Fruit fly (Drosophila melanogaster) whole organism, embryonic: Measurements from ENCODE around the gene TfIIA-S.

Experiments
- Adf1 ChIP-seq: fragments of 200-800 bp; sonication (Bioruptor generic); IDR thresholded peaks from 2 replicates; pipeline ENCODE4 v1.3.6; 2022; ENCODE audit warnings: missing biosample characterization, missing genetic modification characterization
- Atf6 ChIP-seq: fragments of 200-800 bp; sonication (Bioruptor generic); IDR thresholded peaks from 2 replicates; pipeline ENCODE4 v1.3.6; 2022; ENCODE audit warnings: missing biosample characterization, missing genetic modification characterization
- Bdp1 ChIP-seq: fragments of 200-800 bp; sonication (Bioruptor generic); optimal IDR thresholded peaks from 3 replicates; lab custom pipeline; 2016; ENCODE audit warnings: missing biosample characterization, missing genetic modification characterization
- C15 ChIP-seq: fragments of 200-800 bp; sonication (Bioruptor generic); IDR thresholded peaks from 3 replicates; pipeline ENCODE4 v1.3.6; 2022; ENCODE audit warnings: missing biosample characterization, missing genetic modification characterization
- CG10366 ChIP-seq: fragments of 200-800 bp; sonication (Bioruptor generic); IDR thresholded peaks from 2 replicates; pipeline ENCODE4 v1.3.6; 2022; ENCODE audit warnings: missing biosample characterization, missing genetic modification characterization
- CG10654 ChIP-seq: fragments of 200-800 bp; sonication (Bioruptor generic); optimal IDR thresholded peaks from 2 replicates; lab custom pipeline; 2016; ENCODE audit warnings: missing biosample characterization, missing genetic modification characterization
- CG12236 ChIP-seq: fragments of 200-800 bp; sonication (Bioruptor generic); optimal IDR thresholded peaks from 2 replicates; lab custom pipeline; 2016; ENCODE audit warnings: missing biosample characterization, missing genetic modification characterization
- CG13296 ChIP-seq: fragments of 200-800 bp; sonication (Bioruptor generic); optimal IDR thresholded peaks from 3 replicates; lab custom pipeline; 2018; ENCODE audit warnings: missing biosample characterization, mild to moderate bottlenecking, missing genetic modification characterization
- CG13624 ChIP-seq: fragments of 200-800 bp; sonication (Bioruptor generic); optimal IDR thresholded peaks from 2 replicates; lab custom pipeline; 2016; ENCODE audit warnings: missing biosample characterization, missing genetic modification characterization
- CG16779 ChIP-seq: fragments of 200-800 bp; sonication (Bioruptor generic); IDR thresholded peaks from 2 replicates; pipeline ENCODE4 v1.3.6; 2022; ENCODE audit warnings: missing biosample characterization, missing genetic modification characterization
- CG16813 ChIP-seq: fragments of 200-800 bp; sonication (Bioruptor generic); IDR thresholded peaks from 3 replicates; pipeline ENCODE4 v1.3.6; 2022; ENCODE audit warnings: missing biosample characterization, missing genetic modification characterization; ENCODE audit not compliant: partially characterized antibody
- CG17186 ChIP-seq: fragments of 200-800 bp; sonication (Bioruptor generic); optimal IDR thresholded peaks from 3 replicates; lab custom pipeline; 2017; ENCODE audit warnings: missing biosample characterization, missing genetic modification reagents, missing genetic modification characterization
- CG18011 ChIP-seq: fragments of 200-800 bp; sonication (Bioruptor generic); optimal IDR thresholded peaks from 2 replicates; lab custom pipeline; 2017; ENCODE audit warnings: missing biosample characterization, missing genetic modification characterization, mild to moderate bottlenecking, moderate library complexity, missing genotype
- CG2678 ChIP-seq: fragments of 200-800 bp; sonication (Bioruptor generic); optimal IDR thresholded peaks from 3 replicates; lab custom pipeline; 2019; ENCODE audit warnings: missing biosample characterization, mild to moderate bottlenecking, missing genetic modification characterization, moderate library complexity
- CG32532 ChIP-seq: fragments of 200-800 bp; sonication (Bioruptor generic); IDR thresholded peaks from 2 replicates; pipeline ENCODE4 v1.3.6; 2022; ENCODE audit warnings: missing biosample characterization, missing genetic modification characterization
- CG34376 ChIP-seq: fragments of 200-800 bp; sonication (Bioruptor generic); optimal IDR thresholded peaks from 2 replicates; lab custom pipeline; 2018; ENCODE audit warnings: missing biosample characterization, mild to moderate bottlenecking, missing genetic modification characterization
- CG42726 ChIP-seq: fragments of 200-800 bp; sonication (Bioruptor generic); IDR thresholded peaks from 2 replicates; pipeline ENCODE4 v1.3.6; 2022; ENCODE audit warnings: missing biosample characterization, missing genetic modification characterization; ENCODE audit not compliant: partially characterized antibody
- CG43689 ChIP-seq: fragments of 200-800 bp; sonication (Bioruptor generic); IDR thresholded peaks from 2 replicates; pipeline ENCODE4 v1.3.6; 2022; ENCODE audit warnings: missing biosample characterization, missing genetic modification characterization
- CG4854 ChIP-seq: fragments of 200-800 bp; sonication (Bioruptor generic); optimal IDR thresholded peaks from 2 replicates; lab custom pipeline; 2016; ENCODE audit warnings: missing biosample characterization, missing genetic modification characterization, inconsistent platforms
- CG6175 ChIP-seq: fragments of 200-800 bp; sonication (Bioruptor generic); IDR thresholded peaks from 3 replicates; pipeline ENCODE4 v1.3.6; 2022; ENCODE audit warnings: missing biosample characterization, missing genetic modification characterization
- CG6272 ChIP-seq: fragments of 200-800 bp; sonication (Bioruptor generic); IDR thresholded peaks from 2 replicates; pipeline ENCODE4 v1.3.6; 2022; ENCODE audit warnings: missing biosample characterization, missing genetic modification characterization
- CG7271 ChIP-seq: fragments of 200-800 bp; sonication (Bioruptor generic); optimal IDR thresholded peaks from 2 replicates; lab custom pipeline; 2018; ENCODE audit warnings: missing biosample characterization, mild to moderate bottlenecking, missing genetic modification characterization, moderate library complexity
- CG9215 ChIP-seq: fragments of 200-800 bp; sonication (Bioruptor generic); IDR thresholded peaks from 2 replicates; pipeline ENCODE4 v1.3.6; 2022; ENCODE audit warnings: missing biosample characterization, missing genetic modification characterization
- CG9932 ChIP-seq: fragments of 200-800 bp; sonication (Bioruptor generic); IDR thresholded peaks from 2 replicates; pipeline ENCODE4 v1.3.6; 2022; ENCODE audit warnings: missing biosample characterization, missing genetic modification characterization
- Doc3 ChIP-seq: fragments of 200-800 bp; sonication (Bioruptor generic); IDR thresholded peaks from 3 replicates; pipeline ENCODE4 v1.3.6; 2022; ENCODE audit warnings: missing biosample characterization, missing genetic modification characterization; ENCODE audit not compliant: partially characterized antibody
- HLHmδ ChIP-seq: fragments of 200-800 bp; sonication (Bioruptor generic); optimal IDR thresholded peaks from 2 replicates; lab custom pipeline; 2018; ENCODE audit warnings: missing biosample characterization, mild to moderate bottlenecking, missing genetic modification characterization, moderate library complexity
- Neu2 ChIP-seq: fragments of 200-800 bp; sonication (Bioruptor generic); optimal IDR thresholded peaks from 3 replicates; lab custom pipeline; 2016; ENCODE audit warnings: missing biosample characterization, missing genetic modification characterization, borderline replicate concordance
- Opbp ChIP-seq: fragments of 200-800 bp; sonication (Bioruptor generic); IDR thresholded peaks from 3 replicates; pipeline ENCODE4 v1.3.6; 2022; ENCODE audit warnings: missing biosample characterization, missing genetic modification characterization; ENCODE audit not compliant: partially characterized antibody
- Optix ChIP-seq: fragments of 200-800 bp; sonication (Bioruptor generic); IDR thresholded peaks from 3 replicates; pipeline ENCODE4 v1.3.6; 2022; ENCODE audit warnings: missing biosample characterization, missing genetic modification characterization
- ase ChIP-seq: fragments of 200-800 bp; sonication (Bioruptor generic); IDR thresholded peaks from 3 replicates; pipeline ENCODE4 v1.3.6; 2022; ENCODE audit warnings: missing biosample characterization, missing genetic modification characterization
- dpn ChIP-seq, 2 experiments: fragments of 200-800 bp; sonication (Bioruptor generic); optimal IDR thresholded peaks; 3 replicates each; lab custom pipeline; 2016; ENCODE audit warnings: missing biosample characterization in 2 of 2, missing genetic modification characterization in 2 of 2
- esg ChIP-seq: fragments of 200-800 bp; sonication (Bioruptor generic); conservative IDR thresholded peaks from 2 replicates; pipeline ENCODE4 v1.3.6; 2022; ENCODE audit warnings: missing biosample characterization, missing genetic modification characterization
- eyg ChIP-seq: fragments of 200-800 bp; sonication (Bioruptor generic); optimal IDR thresholded peaks from 3 replicates; lab custom pipeline; 2016; ENCODE audit warnings: missing biosample characterization, missing genetic modification characterization
- gce ChIP-seq: fragments of 200-800 bp; sonication (Bioruptor generic); IDR thresholded peaks from 3 replicates; pipeline ENCODE4 v1.3.6; 2022; ENCODE audit warnings: missing biosample characterization, missing genetic modification characterization
- jing ChIP-seq: fragments of 200-800 bp; sonication (Bioruptor generic); optimal IDR thresholded peaks from 2 replicates; lab custom pipeline; 2018; ENCODE audit warnings: missing biosample characterization, mild to moderate bottlenecking, missing genetic modification characterization
- lmd ChIP-seq: fragments of 200-800 bp; sonication (Bioruptor generic); IDR thresholded peaks from 2 replicates; pipeline ENCODE4 v1.3.6; 2022; ENCODE audit warnings: missing biosample characterization, missing genetic modification characterization
- maf-S ChIP-seq: fragments of 200-800 bp; sonication (Bioruptor generic); optimal IDR thresholded peaks from 2 replicates; lab custom pipeline; 2016; ENCODE audit warnings: missing biosample characterization, missing genetic modification characterization
- p53 ChIP-seq: fragments of 200-800 bp; sonication (Bioruptor generic); optimal IDR thresholded peaks from 2 replicates; lab custom pipeline; 2016; ENCODE audit warnings: missing biosample characterization, missing genetic modification characterization
- pros ChIP-seq: fragments of 200-800 bp; sonication (Bioruptor generic); optimal IDR thresholded peaks from 3 replicates; lab custom pipeline; 2019; ENCODE audit warnings: missing biosample characterization, mild to moderate bottlenecking, missing genetic modification characterization, moderate library complexity
- psq ChIP-seq: fragments of 200-800 bp; sonication (Bioruptor generic); optimal IDR thresholded peaks from 2 replicates; lab custom pipeline; 2017; ENCODE audit warnings: missing biosample characterization, missing genetic modification characterization
- row ChIP-seq: fragments of 200-800 bp; sonication (Bioruptor generic); IDR thresholded peaks from 3 replicates; pipeline ENCODE4 v1.3.6; 2022; ENCODE audit warnings: missing biosample characterization, missing genetic modification characterization
- schlank ChIP-seq: fragments of 200-800 bp; sonication (Bioruptor generic); optimal IDR thresholded peaks from 2 replicates; lab custom pipeline; 2018; ENCODE audit warnings: missing biosample characterization, mild to moderate bottlenecking, missing genetic modification characterization
- sens-2 ChIP-seq: fragments of 200-800 bp; sonication (Bioruptor generic); IDR thresholded peaks from 2 replicates; pipeline ENCODE4 v1.3.6; 2022; ENCODE audit warnings: missing biosample characterization, missing genetic modification characterization
- sqz ChIP-seq: fragments of 200-800 bp; sonication (Bioruptor generic); optimal IDR thresholded peaks from 3 replicates; lab custom pipeline; 2018; ENCODE audit warnings: missing biosample characterization, mild to moderate bottlenecking, missing genetic modification characterization
- stwl ChIP-seq: fragments of 200-800 bp; sonication (Bioruptor generic); optimal IDR thresholded peaks from 3 replicates; lab custom pipeline; 2018; ENCODE audit warnings: missing biosample characterization, mild to moderate bottlenecking, missing genetic modification characterization, moderate library complexity
- tio ChIP-seq: fragments of 200-800 bp; sonication (Bioruptor generic); optimal IDR thresholded peaks from 2 replicates; lab custom pipeline; 2017; ENCODE audit warnings: missing biosample characterization, missing genetic modification characterization, inconsistent platforms
- vfl ChIP-seq: fragments of 200-800 bp; sonication (Bioruptor generic); optimal IDR thresholded peaks from 2 replicates; lab custom pipeline; 2016; ENCODE audit warnings: missing biosample characterization, missing genetic modification characterization
- zen2 ChIP-seq: fragments of 200-800 bp; sonication (Bioruptor generic); IDR thresholded peaks from 3 replicates; pipeline ENCODE4 v1.3.6; 2022; ENCODE audit warnings: missing biosample characterization, missing genetic modification characterization; ENCODE audit not compliant: partially characterized antibody

The TfIIA-S gene

dm6 chr3R:23939921-23940839, 49.3 kb upstream of the TfIIA-S start (continued):
- TF ChIP-seq CG13624 (GFP tag; lab: Kevin White, UChicago) (peak; percentile 27), dpn (GFP tag; optimal IDR thresholded peaks at IDR 0.05; lab: Kevin White, UChicago) (peak; percentile 56 to 57), CG9932 (GFP tag; lab: Robert Waterston, UW) (peak; percentile 28; the same call in 1 of the 2 replicates), Neu2 (GFP tag; lab: Kevin White, UChicago) (no peak), schlank (tag; lab: Kevin White, UChicago) (peak; percentile 80), CG34376 (GFP tag; lab: Kevin White, UChicago) (peak; percentile 72), sens-2 (GFP tag; lab: Robert Waterston, UW) (no peak), row (no peak), CG12236 (peak; percentile 83), pros (GFP tag; lab: Kevin White, UChicago) (no peak), stwl (tag; lab: Kevin White, UChicago) (peak; percentile 13), CG16813 (GFP tag; lab: Robert Waterston, UW) (no peak), CG10366 (GFP tag; lab: Robert Waterston, UW) (peak; percentile 62), CG43689 (GFP tag; lab: Robert Waterston, UW) (peak; percentile 65), maf-S (GFP tag; lab: Kevin White, UChicago) (peak; percentile 40), Adf1 (GFP tag; lab: Robert Waterston, UW) (no peak; the same call in 1 of the 2 replicates), lmd (GFP tag; lab: Robert Waterston, UW) (no peak), ase (GFP tag; lab: Robert Waterston, UW) (peak; percentile 60; the same call in 2 of the 3 replicates), p53 (GFP tag; lab: Kevin White, UChicago) (no peak), esg (GFP tag; lab: Robert Waterston, UW) (no peak), CG6175 (GFP tag; lab: Robert Waterston, UW) (no peak; the same call in 2 of the 3 replicates), CG2678 (tag; lab: Kevin White, UChicago) (peak; percentile 88), CG7271 (tag; lab: Kevin White, UChicago) (peak; percentile 62), vfl (no peak), Atf6 (GFP tag; lab: Robert Waterston, UW) (peak; percentile 78), HLHmδ (GFP tag; lab: Kevin White, UChicago) (peak; percentile 89), CG16779 (GFP tag; lab: Robert Waterston, UW) (0 out of 2 replicates have a peak, but pooled peaks have one; percentile 18), CG17186 (GFP tag; lab: Kevin White, UChicago) (peak; percentile 39), CG13296 (GFP tag; lab: Kevin White, UChicago) (peak; percentile 91), jing (GFP tag; lab: Kevin White, UChicago) (peak; percentile 22), CG42726 (GFP tag; lab: Robert Waterston, UW) (no peak), Doc3 (GFP tag; lab: Robert Waterston, UW) (no peak), CG32532 (GFP tag; lab: Robert Waterston, UW) (no peak; the same call in 1 of the 2 replicates), sqz (GFP tag; lab: Kevin White, UChicago) (peak; percentile 71), Bdp1 (GFP tag; lab: Kevin White, UChicago) (peak; percentile 72), CG4854 (peak; percentile 71), CG9215 (GFP tag; lab: Robert Waterston, UW) (no peak), gce (peak; percentile 89), tio (GFP tag; lab: Kevin White, UChicago) (peak; percentile 67), psq (GFP tag; lab: Kevin White, UChicago) (peak; percentile 54), C15 (GFP tag; lab: Robert Waterston, UW) (peak; percentile 62; the same call in 1 of the 3 replicates), CG6272 (GFP tag; lab: Robert Waterston, UW) (no peak), zen2 (GFP tag; lab: Robert Waterston, UW) (no peak), Opbp (no peak), CG18011 (GFP tag; lab: Kevin White, UChicago) (peak; percentile 55), eyg (GFP tag; lab: Kevin White, UChicago) (peak; percentile 12), CG10654 (GFP tag; lab: Kevin White, UChicago) (peak; percentile 76), Optix (GFP tag; lab: Robert Waterston, UW) (peak; percentile 54; the same call in 1 of the 3 replicates)
